Fruit fly (Drosophila melanogaster): Measurements from ENCODE around the gene mRpL38.

mRpL38 gene

DNA sequence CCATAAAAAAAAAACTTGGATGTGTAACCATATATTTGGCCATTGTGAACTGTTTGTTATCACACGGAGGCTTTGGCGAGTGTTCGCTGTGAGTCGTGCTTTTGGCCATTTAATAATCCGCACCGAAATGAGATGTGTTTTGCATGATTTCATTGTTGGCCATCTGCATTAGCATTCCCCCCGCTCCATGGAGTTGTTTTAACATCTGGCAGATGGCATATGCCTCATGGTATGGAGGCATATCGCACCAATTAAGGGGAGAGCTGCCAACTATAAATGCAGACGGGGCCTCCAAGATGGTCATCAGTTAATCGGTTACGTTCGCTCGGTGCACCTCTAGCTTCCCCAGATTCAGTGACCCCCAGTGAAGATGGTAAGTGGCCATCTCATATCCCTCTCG, 45.4 kb upstream of the mRpL38 start, which contains the start of gene CG11584:
Gene CG11584 (plus strand): TSS at position 301 of the 400 bp plus-strand sequence.
- TF ChIP-seq ems (GFP tag; optimal IDR thresholded peaks at IDR 0.05) (no peak), Sox102F (GFP tag; optimal IDR thresholded peaks at IDR 0.05) (peak; percentile 3), vvl (GFP tag; IDR thresholded peaks at IDR 0.05) (peak; percentile 15; the same call in 1 of the 2 replicates), Ravus (GFP tag; IDR thresholded peaks at IDR 0.05) (no peak)

DNA sequence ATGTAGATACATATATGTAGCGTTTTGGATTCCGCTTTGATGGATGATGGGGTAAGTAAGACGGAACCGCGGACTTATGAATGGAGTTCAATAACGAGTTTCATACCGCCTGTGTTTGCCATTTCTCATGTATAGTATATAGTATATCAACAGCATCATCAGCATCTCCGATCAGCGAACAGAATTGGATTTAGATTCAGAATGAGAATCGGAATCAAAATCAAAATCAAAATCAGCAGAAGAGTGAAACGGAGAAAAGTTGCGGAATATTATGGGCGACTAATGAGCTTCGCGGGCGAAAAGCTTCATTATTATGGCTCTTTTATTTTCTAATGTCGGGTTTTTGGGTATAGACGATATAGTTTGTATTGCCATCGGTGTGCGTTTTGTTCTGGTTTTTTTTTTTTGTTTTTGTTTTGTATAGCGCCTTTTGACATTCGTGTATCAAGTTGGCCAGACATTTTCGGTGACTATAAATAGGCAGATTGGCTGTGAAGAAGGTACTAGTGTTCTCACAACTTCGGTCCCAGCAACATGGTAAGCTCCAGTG, 42.0 kb upstream of the mRpL38 start, which contains the start of gene CG32603:
Gene CG32603 (plus strand): TSS at position 500 of the 550 bp plus-strand sequence.
- TF ChIP-seq CG13894 (tag; optimal IDR thresholded peaks at IDR 0.05) = peak; percentile 96
- TF ChIP-seq CG9609 (GFP tag; optimal IDR thresholded peaks at IDR 0.05) = no peak
- TF ChIP-seq Doc2 (GFP tag; IDR thresholded peaks at IDR 0.05) = no peak

DNA sequence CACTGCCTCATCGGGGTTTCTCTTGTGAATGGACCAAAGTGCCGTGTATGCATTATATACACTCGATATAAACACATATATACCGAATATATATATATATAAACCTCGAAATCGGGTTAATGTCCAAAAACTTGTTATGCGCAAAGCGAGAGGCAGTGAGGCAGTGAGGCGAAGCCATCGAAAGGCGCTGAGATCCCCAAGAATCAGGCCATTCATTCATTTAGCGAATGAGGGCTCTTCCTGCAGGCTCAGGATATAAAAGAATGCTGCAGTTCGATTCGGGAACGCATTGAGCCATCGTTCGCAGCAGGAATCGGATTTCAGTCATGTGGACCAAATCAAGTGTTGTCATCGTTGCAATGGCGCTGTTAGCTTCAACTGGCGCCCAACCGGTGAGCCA, 39.1 kb upstream of the mRpL38 start, which contains the start of gene CG12481:
Gene CG12481 (plus strand): TSS at position 301 of the 400 bp plus-strand sequence.
- TF ChIP-seq CG11695 (GFP tag; IDR thresholded peaks at IDR 0.05) = no peak
- no peak for TF ChIP-seq ap (GFP tag; IDR thresholded peaks at IDR 0.05)
- TF ChIP-seq dimm (GFP tag; IDR thresholded peaks at IDR 0.05) = no peak
- no peak for TF ChIP-seq CG7839 (tag; optimal IDR thresholded peaks at IDR 0.05)

DNA sequence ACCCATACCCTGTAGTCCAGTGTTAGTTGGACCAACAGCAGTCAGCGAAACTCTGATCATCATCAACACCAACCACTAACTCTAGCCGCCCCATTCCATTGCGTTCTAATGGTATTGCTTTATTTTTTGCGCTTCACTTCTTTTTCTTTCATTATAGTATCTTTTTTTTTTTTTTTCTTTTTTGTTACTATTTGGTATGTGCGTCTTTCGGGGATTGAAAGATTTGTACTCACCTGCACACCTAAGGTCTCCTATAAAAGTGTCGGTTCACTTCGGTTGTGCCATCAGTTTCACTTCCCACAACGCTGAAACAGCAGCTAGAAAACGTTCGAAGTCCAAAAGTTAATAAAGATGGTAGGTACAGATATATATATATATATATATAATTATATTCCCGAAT, 36.9 kb upstream of the mRpL38 start, which contains the start of gene CG11585:
Gene CG11585 (plus strand): TSS at position 301 of the 400 bp plus-strand sequence.
- no peak for TF ChIP-seq lov (optimal IDR thresholded peaks at IDR 0.05)
- TF ChIP-seq lov (GFP tag; IDR thresholded peaks at IDR 0.05) = no peak
- TF ChIP-seq CG11723 (GFP tag; optimal IDR thresholded peaks at IDR 0.05) = no peak
- no peak for TF ChIP-seq CG12104 (GFP tag; optimal IDR thresholded peaks at IDR 0.05)
- TF ChIP-seq CG3838 (GFP tag; optimal IDR thresholded peaks at IDR 0.05) = no peak

DNA sequence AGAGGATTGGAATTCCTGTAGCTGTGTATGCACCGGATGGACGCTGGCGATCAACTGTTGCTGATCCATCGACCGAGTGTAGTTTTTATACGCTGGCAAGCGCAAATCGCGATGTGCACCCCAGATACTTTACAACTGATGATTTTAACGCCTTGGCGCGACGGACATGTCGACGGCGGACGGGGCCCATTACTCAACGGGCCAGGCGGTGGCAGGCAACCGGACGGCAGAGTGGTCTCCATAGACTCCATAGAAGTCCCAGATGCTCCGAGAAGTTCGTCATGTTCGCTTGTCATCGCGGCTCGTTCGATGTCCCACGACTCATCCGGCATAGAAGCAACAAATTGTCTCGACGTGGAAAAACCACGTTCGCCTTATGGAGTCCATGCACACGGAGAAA, 34.2 kb upstream of the mRpL38 start, which contains the start of gene CG13403:
Gene CG13403 (minus strand): TSS at position 101 of the 400 bp plus-strand sequence.
- TF ChIP-seq jumu (GFP tag; optimal IDR thresholded peaks at IDR 0.05) = no peak

DNA sequence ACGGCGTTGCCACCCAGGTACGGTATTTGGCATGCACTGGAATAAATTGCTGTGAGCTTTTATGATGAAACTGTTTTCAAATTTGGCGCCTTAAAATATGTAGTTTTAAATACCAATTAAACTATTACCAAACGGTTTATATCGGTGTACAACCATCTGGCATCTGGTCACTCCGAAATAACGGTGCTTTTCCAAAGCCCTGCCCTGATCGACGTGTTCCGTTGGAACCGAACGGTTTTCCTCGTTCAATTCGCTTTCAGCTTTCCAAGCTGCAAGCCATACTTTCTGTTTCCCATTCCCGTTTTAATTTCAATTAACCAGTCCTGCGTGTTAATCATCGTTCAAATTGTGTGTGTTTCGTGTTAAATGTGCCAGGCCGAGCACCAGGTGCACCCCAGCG, 33.1 kb upstream of the mRpL38 start, which contains the start of gene yl:
Gene yl (plus strand): TSS at position 202 of the 400 bp plus-strand sequence.
- TF ChIP-seq CG4820 (GFP tag; optimal IDR thresholded peaks at IDR 0.05) (no peak), CG3281 (GFP tag; optimal IDR thresholded peaks at IDR 0.05) (no peak), Bgb (GFP tag; IDR thresholded peaks at IDR 0.05; ENCODE audit: partially characterized antibody) (no peak), NC2α (GFP tag; optimal IDR thresholded peaks at IDR 0.05) (no peak), Myb (GFP tag; optimal IDR thresholded peaks at IDR 0.05) (peak; percentile 8), gfzf (GFP tag; optimal IDR thresholded peaks at IDR 0.05) (peak; percentile 15)

DNA sequence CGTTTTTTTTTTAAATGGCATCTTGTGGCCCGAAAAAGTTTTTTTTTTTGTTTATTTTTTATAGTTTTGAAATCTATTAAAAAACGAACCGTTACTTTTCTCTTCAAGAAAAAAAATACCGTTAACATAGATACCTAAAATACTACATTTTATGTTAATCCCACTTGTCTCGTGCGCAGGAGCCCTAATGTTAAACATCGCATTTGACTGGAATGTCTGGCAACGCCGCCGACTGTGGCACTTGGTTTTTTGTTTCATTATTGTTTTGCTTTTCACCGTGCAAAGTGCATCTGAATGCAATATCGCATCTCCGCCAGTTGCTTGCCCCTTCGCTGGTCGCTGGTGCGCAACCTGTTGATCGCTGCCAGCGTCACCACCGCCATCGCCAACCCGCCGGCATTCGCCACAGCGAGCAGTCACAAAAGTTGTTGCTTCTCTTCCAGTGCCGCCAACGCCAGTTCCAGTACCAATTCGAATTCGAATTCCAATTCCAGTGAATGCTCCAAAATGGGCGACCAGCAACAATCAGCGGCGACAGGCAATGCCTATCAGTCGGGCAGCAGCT, 26.0 kb upstream of the mRpL38 start, which contains the start of gene CG11590:
Gene CG11590 (plus strand): TSS at position 212 of the 565 bp plus-strand sequence.
- TF ChIP-seq Dll (GFP tag; IDR thresholded peaks at IDR 0.05; ENCODE audit: partially characterized antibody) = peak; percentile 36; the same call in 1 of the 4 replicates
- TF ChIP-seq crp (GFP tag; optimal IDR thresholded peaks at IDR 0.05) = peak in 1 of 2 experiments; percentile 28
- no peak for TF ChIP-seq CrebB (tag; optimal IDR thresholded peaks at IDR 0.05)
- no peak for TF ChIP-seq HLH54F (GFP tag; optimal IDR thresholded peaks at IDR 0.05)
- no peak for TF ChIP-seq da (GFP tag; optimal IDR thresholded peaks at IDR 0.05)
- TF ChIP-seq ham (GFP tag; IDR thresholded peaks at IDR 0.05) = no peak
- peak; percentile 29 for TF ChIP-seq nom (GFP tag; optimal IDR thresholded peaks at IDR 0.05)
- TF ChIP-seq CG2875 (GFP tag; optimal IDR thresholded peaks at IDR 0.05) = no peak
- TF ChIP-seq chm (GFP tag; IDR thresholded peaks at IDR 0.05) = no peak
- TF ChIP-seq gce (GFP tag; IDR thresholded peaks at IDR 0.05) = no peak
- TF ChIP-seq eve (GFP tag; optimal IDR thresholded peaks at IDR 0.05) = no peak
- TF ChIP-seq Asciz (GFP tag; optimal IDR thresholded peaks at IDR 0.05) = no peak
- no peak for TF ChIP-seq B-H2 (GFP tag; optimal IDR thresholded peaks at IDR 0.05)
- TF ChIP-seq fd102C (GFP tag; optimal IDR thresholded peaks at IDR 0.05) = no peak
- TF ChIP-seq Ada2b (GFP tag; IDR thresholded peaks at IDR 0.05) = no peak
- no peak for TF ChIP-seq CG4404 (GFP tag; IDR thresholded peaks at IDR 0.05)

All from whole organism, embryonic.